Fruit fly (Drosophila melanogaster) Kc167 (cell line): ENCODE measurements around the gene CG13066.

Experiments used
- Myc ChIP-seq: fragments of >200 bp; optimal IDR thresholded peaks from 2 replicates; lab custom pipeline; 2017; ENCODE audit warnings: missing external identifiers
- h ChIP-seq: fragments of >200 bp; optimal IDR thresholded peaks from 3 replicates; lab custom pipeline; 2018; ENCODE audit warnings: missing external identifiers
- insv ChIP-seq: fragments of >200 bp; optimal IDR thresholded peaks from 3 replicates; lab custom pipeline; 2018; ENCODE audit warnings: missing external identifiers
- psq ChIP-seq: fragments of >200 bp; optimal IDR thresholded peaks from 2 replicates; lab custom pipeline; 2017; ENCODE audit warnings: missing external identifiers
- ttk ChIP-seq: sonication (Bioruptor generic); optimal IDR thresholded peaks from 2 replicates; lab custom pipeline; 2017; ENCODE audit warnings: missing external identifiers

DNA sequence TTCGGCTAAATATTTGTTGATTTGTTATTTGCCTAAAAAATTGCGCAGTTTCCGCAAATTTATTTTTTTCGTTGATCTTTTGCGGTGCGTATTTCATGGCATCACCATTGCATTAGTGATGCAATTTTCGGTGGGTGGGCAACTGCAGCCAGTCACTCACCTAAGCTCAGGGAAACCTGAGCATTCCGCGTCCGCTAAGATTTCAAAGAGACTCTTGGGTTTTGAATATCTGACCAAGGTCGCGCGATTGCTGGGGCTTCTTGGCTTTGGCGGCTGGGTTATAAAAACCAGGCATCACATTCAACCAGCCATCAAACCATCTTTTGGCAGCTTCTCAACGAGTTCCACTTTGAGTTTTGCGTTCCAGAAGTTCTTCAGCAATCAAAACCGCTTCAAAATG, 10.3 kb upstream of the CG13066 start, which contains the start of gene CG13071:
- TF ChIP-seq h (lab: Kevin White, UChicago), result no peak
- TF ChIP-seq psq (lab: Kevin White, UChicago), result no peak
- TF ChIP-seq ttk (lab: Kevin White, UChicago), result no peak
- TF ChIP-seq Myc (lab: Kevin White, UChicago), result no peak
- TF ChIP-seq insv, result no peak
